Worm (Caenorhabditis elegans) whole organism, late embryonic: ENCODE results near the gene nep-25.

Source experiments
- F13H6.1 ChIP-seq: sonication (generic microtip); optimal IDR thresholded peaks from 2 replicates; lab custom pipeline; 2016; ENCODE audit warnings: missing genetic modification characterization, missing compliant biosample characterization
- K02D7.2 ChIP-seq: sonication (generic microtip); optimal IDR thresholded peaks from 2 replicates; lab custom pipeline; 2017; ENCODE audit warnings: mild to moderate bottlenecking, missing genetic modification characterization, missing compliant biosample characterization
- ahr-1 ChIP-seq: sonication (generic microtip); optimal IDR thresholded peaks from 2 replicates; lab custom pipeline; 2016; ENCODE audit warnings: missing genetic modification characterization, missing compliant biosample characterization
- ama-1 ChIP-seq: fragments of 150-350 bp; optimal IDR thresholded peaks from 2 replicates; lab custom pipeline; 2014
- ceh-24 ChIP-seq: sonication (generic microtip); optimal IDR thresholded peaks from 2 replicates; lab custom pipeline; 2016; ENCODE audit warnings: mild to moderate bottlenecking, missing genetic modification characterization, missing compliant biosample characterization
- ceh-45 ChIP-seq: fragments of 200-800 bp; sonication (Bioruptor generic); IDR thresholded peaks from 2 replicates; pipeline ENCODE4 v1.3.6; 2022; ENCODE audit warnings: missing genetic modification reagents, missing genetic modification characterization, missing compliant biosample characterization
- ceh-6 ChIP-seq: fragments of 200-800 bp; sonication (Bioruptor generic); optimal IDR thresholded peaks from 2 replicates; lab custom pipeline; 2018; ENCODE audit warnings: mild to moderate bottlenecking, missing genetic modification characterization, missing compliant biosample characterization
- ceh-9 ChIP-seq: sonication (generic microtip); optimal IDR thresholded peaks from 2 replicates; lab custom pipeline; 2016; ENCODE audit warnings: mild to moderate bottlenecking, missing genetic modification characterization, inconsistent platforms, missing compliant biosample characterization
- che-1 ChIP-seq: sonication (generic microtip); optimal IDR thresholded peaks from 2 replicates; lab custom pipeline; 2016; ENCODE audit warnings: mild to moderate bottlenecking, missing genetic modification characterization, missing compliant biosample characterization
- dmd-4 ChIP-seq: sonication (generic microtip); optimal IDR thresholded peaks from 2 replicates; lab custom pipeline; 2016; ENCODE audit warnings: borderline replicate concordance, missing genetic modification characterization, missing compliant biosample characterization
- dve-1 ChIP-seq: sonication (generic microtip); optimal IDR thresholded peaks from 2 replicates; lab custom pipeline; 2017; ENCODE audit warnings: antibody characterized with exemption, mild to moderate bottlenecking, missing genetic modification characterization, missing compliant biosample characterization
- elt-2 ChIP-seq: sonication (generic microtip); optimal IDR thresholded peaks from 2 replicates; lab custom pipeline; 2016; ENCODE audit warnings: missing genetic modification reagents, missing genetic modification characterization, missing compliant biosample characterization
- elt-4 ChIP-seq: sonication (generic microtip); optimal IDR thresholded peaks from 2 replicates; lab custom pipeline; 2016; ENCODE audit warnings: missing genetic modification characterization, missing compliant biosample characterization
- ets-4 ChIP-seq: sonication (generic microtip); optimal IDR thresholded peaks from 2 replicates; lab custom pipeline; 2016; ENCODE audit warnings: missing genetic modification characterization, missing compliant biosample characterization
- eyg-1 ChIP-seq: sonication (generic microtip); optimal IDR thresholded peaks from 2 replicates; lab custom pipeline; 2016; ENCODE audit warnings: missing genotype, missing genetic modification characterization, missing compliant biosample characterization
- fax-1 ChIP-seq: sonication (generic microtip); optimal IDR thresholded peaks from 2 replicates; lab custom pipeline; 2016; ENCODE audit warnings: missing genotype, missing genetic modification characterization, missing compliant biosample characterization
- fkh-6 ChIP-seq: sonication (generic microtip); optimal IDR thresholded peaks from 2 replicates; lab custom pipeline; 2016; ENCODE audit warnings: missing genetic modification characterization, missing compliant biosample characterization
- gmeb-2 ChIP-seq: sonication (generic microtip); optimal IDR thresholded peaks from 2 replicates; lab custom pipeline; 2016; ENCODE audit warnings: missing genetic modification characterization, inconsistent platforms, missing compliant biosample characterization
- hlh-13 ChIP-seq: fragments of 200-800 bp; sonication (Bioruptor generic); optimal IDR thresholded peaks from 2 replicates; lab custom pipeline; 2018; ENCODE audit warnings: mild to moderate bottlenecking, missing genetic modification characterization, missing compliant biosample characterization
- hlh-30 ChIP-seq: sonication (generic microtip); optimal IDR thresholded peaks from 2 replicates; lab custom pipeline; 2017; ENCODE audit warnings: antibody characterized with exemption, missing genetic modification characterization, missing compliant biosample characterization; ENCODE audit not compliant: insufficient read depth
- hlh-6 ChIP-seq: sonication (generic microtip); optimal IDR thresholded peaks from 2 replicates; lab custom pipeline; 2016; ENCODE audit warnings: missing genotype, missing genetic modification characterization, missing compliant biosample characterization
- hlh-8 ChIP-seq: sonication (generic microtip); optimal IDR thresholded peaks from 2 replicates; lab custom pipeline; 2016; ENCODE audit warnings: missing genotype, missing genetic modification characterization, missing compliant biosample characterization
- lim-6 ChIP-seq: sonication (generic microtip); optimal IDR thresholded peaks from 2 replicates; lab custom pipeline; 2016; ENCODE audit warnings: missing genetic modification characterization, missing compliant biosample characterization
- mec-3 ChIP-seq: sonication (generic microtip); optimal IDR thresholded peaks from 2 replicates; lab custom pipeline; 2016; ENCODE audit warnings: borderline replicate concordance, missing genetic modification characterization, missing compliant biosample characterization
- npax-4 ChIP-seq: sonication (generic microtip); optimal IDR thresholded peaks from 2 replicates; lab custom pipeline; 2016; ENCODE audit warnings: missing genetic modification characterization, missing compliant biosample characterization
- pag-3 ChIP-seq: sonication (generic microtip); optimal IDR thresholded peaks from 2 replicates; lab custom pipeline; 2016; ENCODE audit warnings: missing compliant biosample characterization, missing genetic modification characterization, borderline replicate concordance
- pat-9 ChIP-seq: fragments of 200-800 bp; sonication (Bioruptor generic); optimal IDR thresholded peaks from 2 replicates; lab custom pipeline; 2018; ENCODE audit warnings: mild to moderate bottlenecking, missing genetic modification characterization, moderate library complexity, missing compliant biosample characterization
- pax-1 ChIP-seq: fragments of 150-350 bp; optimal IDR thresholded peaks from 2 replicates; lab custom pipeline; 2014; ENCODE audit warnings: missing biosample characterization, missing genetic modification characterization
- pha-2 ChIP-seq: sonication (generic microtip); optimal IDR thresholded peaks from 2 replicates; lab custom pipeline; 2017; ENCODE audit warnings: mild to moderate bottlenecking, missing genetic modification characterization, missing compliant biosample characterization
- pqm-1 ChIP-seq: sonication (generic microtip); optimal IDR thresholded peaks from 2 replicates; lab custom pipeline; 2016; ENCODE audit warnings: missing genetic modification characterization, missing compliant biosample characterization
- rnt-1 ChIP-seq: sonication (generic microtip); optimal IDR thresholded peaks from 2 replicates; lab custom pipeline; 2016; ENCODE audit warnings: missing genetic modification characterization, missing compliant biosample characterization
- sdc-2 ChIP-seq: sonication (generic microtip); optimal IDR thresholded peaks from 2 replicates; lab custom pipeline; 2016; ENCODE audit warnings: missing genotype, missing genetic modification characterization, missing compliant biosample characterization
- sox-4 ChIP-seq: sonication (generic microtip); optimal IDR thresholded peaks from 2 replicates; lab custom pipeline; 2017; ENCODE audit warnings: mild to moderate bottlenecking, missing genetic modification characterization, inconsistent platforms, missing compliant biosample characterization
- syd-9 ChIP-seq: sonication (generic microtip); optimal IDR thresholded peaks from 2 replicates; lab custom pipeline; 2016; ENCODE audit warnings: mild to moderate bottlenecking, missing genetic modification characterization, moderate library complexity, missing compliant biosample characterization
- tbx-7 ChIP-seq: sonication (generic microtip); optimal IDR thresholded peaks from 2 replicates; lab custom pipeline; 2016; ENCODE audit warnings: missing genotype, missing genetic modification characterization, missing compliant biosample characterization
- ttx-3 ChIP-seq: sonication (generic microtip); optimal IDR thresholded peaks from 2 replicates; lab custom pipeline; 2016; ENCODE audit warnings: missing genetic modification reagents, missing genetic modification characterization, missing compliant biosample characterization
- unc-3 ChIP-seq, 2 experiments: fragments of 200-800 bp in 1 of 2; sonication (Bioruptor generic) in 1 of 2; sonication (generic microtip) in 1 of 2; conservative IDR thresholded peaks in 1 of 2; optimal IDR thresholded peaks in 1 of 2; 2 replicates each; pipeline versions ENCODE4 v1.3.6 to Lab custom; 2016 to 2022; ENCODE audit warnings: missing compliant biosample characterization in 2 of 2, missing genetic modification characterization in 2 of 2, missing genetic modification reagents in 1 of 2
- unc-42 ChIP-seq: sonication (generic microtip); optimal IDR thresholded peaks from 2 replicates; lab custom pipeline; 2016; ENCODE audit warnings: missing genotype, missing genetic modification characterization, missing compliant biosample characterization
- unc-55 ChIP-seq: sonication (generic microtip); optimal IDR thresholded peaks from 2 replicates; lab custom pipeline; 2017; ENCODE audit warnings: missing biosample characterization, missing genetic modification reagents, missing genetic modification characterization
- unc-86 ChIP-seq: sonication (generic microtip); optimal IDR thresholded peaks from 2 replicates; lab custom pipeline; 2016; ENCODE audit warnings: missing genetic modification characterization, missing compliant biosample characterization
- ztf-16 ChIP-seq: sonication (generic microtip); optimal IDR thresholded peaks from 2 replicates; lab custom pipeline; 2017; ENCODE audit warnings: missing genetic modification characterization, missing compliant biosample characterization

Gene nep-25

ce11 chrII:5845441-5845840 lies 3.4 kb downstream of the nep-25 start, which contains the start of the genes ZK1248.17 and H41C03.3:
Gene ZK1248.17 (minus strand): TSS chrII:5845541.
Gene H41C03.3 (plus strand): TSS chrII:5845777.
- TF ChIP-seq unc-55 (GFP tag; lab: Kevin White, UChicago) (no peak), ceh-24 (tag; lab: Kevin White, UChicago) (no peak), sdc-2 (tag; lab: Kevin White, UChicago) (no peak), ets-4 (tag; lab: Kevin White, UChicago) (no peak), hlh-8 (no peak), pha-2 (no peak), K02D7.2 (tag; lab: Kevin White, UChicago) (no peak), gmeb-2 (tag; lab: Kevin White, UChicago) (no peak), hlh-30 (tag; lab: Kevin White, UChicago) (no peak), sox-4 (tag; lab: Kevin White, UChicago) (no peak), che-1 (tag; lab: Kevin White, UChicago) (no peak), pat-9 (no peak), fkh-6 (no peak), tbx-7 (tag; lab: Kevin White, UChicago) (no peak), syd-9 (tag; lab: Kevin White, UChicago) (no peak), ttx-3 (tag; lab: Kevin White, UChicago) (no peak), lim-6 (tag; lab: Kevin White, UChicago) (no peak), pax-1 (tag; lab: Kevin White, UChicago) (no peak)

- no peak for TF ChIP-seq ztf-16 (tag; lab: Kevin White, UChicago)
- TF ChIP-seq ceh-45 (GFP tag; lab: Robert Waterston, UW): no peak
- no peak for TF ChIP-seq ahr-1
- TF ChIP-seq F13H6.1: no peak
- no peak for TF ChIP-seq dve-1
- no peak for TF ChIP-seq pax-1 (tag; lab: Kevin White, UChicago)
- no peak for TF ChIP-seq che-1 (tag; lab: Kevin White, UChicago)
- peak; percentile 58 for TF ChIP-seq elt-2 (tag; lab: Kevin White, UChicago)
Observed at ce11 chrII:5846181-5846580, 4.1 kb downstream of the nep-25 start.

ce11 chrII:5852007-5852406 lies 10.0 kb downstream of the nep-25 start, which contains the start of gene H41C03.2:
Gene H41C03.2 (minus strand): TSS chrII:5852107.
- no peak for TF ChIP-seq pqm-1 (tag; lab: Kevin White, UChicago)
- TF ChIP-seq npax-4 (tag; lab: Kevin White, UChicago): no peak
- TF ChIP-seq rnt-1 (tag; lab: Kevin White, UChicago): no peak
- TF ChIP-seq eyg-1 (tag; lab: Kevin White, UChicago): no peak
- TF ChIP-seq dmd-4: no peak
- no peak for TF ChIP-seq hlh-8
- TF ChIP-seq ceh-9 (tag; lab: Kevin White, UChicago): no peak
- no peak for TF ChIP-seq ceh-45 (GFP tag; lab: Robert Waterston, UW)
- TF ChIP-seq unc-3 (GFP tag; conservative IDR thresholded peaks at IDR 0.05; lab: Robert Waterston, UW): no peak
- no peak for TF ChIP-seq unc-3 (tag; optimal IDR thresholded peaks at IDR 0.05; lab: Kevin White, UChicago)
- no peak for TF ChIP-seq elt-4 (tag; lab: Kevin White, UChicago)
- TF ChIP-seq hlh-13 (GFP tag; lab: Kevin White, UChicago): no peak
- no peak for TF ChIP-seq ceh-24 (tag; lab: Kevin White, UChicago)
- no peak for TF ChIP-seq F13H6.1
- no peak for TF ChIP-seq K02D7.2 (tag; lab: Kevin White, UChicago)
- TF ChIP-seq fax-1 (tag; lab: Kevin White, UChicago): no peak

ce11 chrII:5853261-5853660 lies 11.2 kb downstream of the nep-25 start:
- TF ChIP-seq F13H6.1: no peak
- TF ChIP-seq, all 69 proteins: peak for 0

- TF ChIP-seq ceh-6 (no peak), hlh-6 (no peak), mec-3 (no peak), pag-3 (tag; lab: Kevin White, UChicago) (no peak), sox-4 (tag; lab: Kevin White, UChicago) (no peak), ama-1 (lab: Kevin White, UChicago) (no peak), dmd-4 (no peak), unc-42 (no peak), unc-86 (tag; lab: Kevin White, UChicago) (no peak), unc-3 (GFP tag; conservative IDR thresholded peaks at IDR 0.05; lab: Robert Waterston, UW) (no peak), unc-3 (tag; optimal IDR thresholded peaks at IDR 0.05; lab: Kevin White, UChicago) (no peak), che-1 (tag; lab: Kevin White, UChicago) (no peak), npax-4 (tag; lab: Kevin White, UChicago) (no peak), fkh-6 (no peak)
- TF ChIP-seq, all 69 proteins: peak for 0
Observed at ce11 chrII:5854122-5854521, 12.1 kb downstream of the nep-25 start, which contains the start of gene H41C03.1. Gene H41C03.1 (plus strand): TSS chrII:5854422.
